Worm (Caenorhabditis elegans) whole organism, mixed stage, embryonic: ENCODE data around the gene gtap-1.

Experiments used
- ceh-43 ChIP-seq: fragments of 200-800 bp; sonication (Bioruptor generic); optimal IDR thresholded peaks from 2 replicates; lab custom pipeline; 2018; ENCODE audit warnings: mild to moderate bottlenecking, missing genetic modification characterization, moderate library complexity, missing compliant biosample characterization
- elt-1 ChIP-seq: sonication (generic microtip); optimal IDR thresholded peaks from 2 replicates; lab custom pipeline; 2017; ENCODE audit warnings: missing genetic modification characterization, mild to moderate bottlenecking, missing compliant biosample characterization, antibody characterized with exemption, moderate library complexity, borderline replicate concordance; ENCODE audit not compliant: insufficient read depth
- elt-3 ChIP-seq: fragments of 150-350 bp; optimal IDR thresholded peaks from 2 replicates; lab custom pipeline; 2014; ENCODE audit warnings: missing biosample characterization, missing genetic modification characterization
- lsy-2 ChIP-seq: fragments of 150-350 bp; optimal IDR thresholded peaks from 2 replicates; lab custom pipeline; 2014; ENCODE audit warnings: missing biosample characterization, missing genetic modification characterization
- nhr-237 ChIP-seq: fragments of 150-350 bp; optimal IDR thresholded peaks from 2 replicates; lab custom pipeline; 2014; ENCODE audit warnings: missing biosample characterization, missing genetic modification characterization
- nhr-76 ChIP-seq: sonication (generic microtip); optimal IDR thresholded peaks from 2 replicates; lab custom pipeline; 2017; ENCODE audit warnings: missing biosample characterization, missing genetic modification characterization
- pha-4 ChIP-seq: fragments of 150-350 bp; optimal IDR thresholded peaks from 2 replicates; lab custom pipeline; 2018; ENCODE audit warnings: missing biosample characterization, missing genetic modification reagents, missing genetic modification characterization
- zip-8 ChIP-seq: fragments of 150-350 bp; optimal IDR thresholded peaks from 2 replicates; lab custom pipeline; 2014; ENCODE audit warnings: missing biosample characterization, missing genetic modification characterization

ce11 chrII:5858322-5858721 is 25.3 kb upstream of the gtap-1 start, which contains the start of gene F55C12.4:
- TF ChIP-seq elt-3 (tag; lab: Kevin White, UChicago) (no peak), nhr-76 (no peak), nhr-237 (tag; lab: Kevin White, UChicago) (no peak), pha-4 (tag; lab: Kevin White, UChicago) (no peak), zip-8 (tag; lab: Kevin White, UChicago) (no peak), lsy-2 (tag; lab: Kevin White, UChicago) (no peak), ceh-43 (no peak), elt-1 (tag; lab: Kevin White, UChicago) (no peak)
